Worm (Caenorhabditis elegans): ENCODE data around the gene Y53F4B.23.

Gene Y53F4B.23

ce11 chrII:15089896-15090230 lies 34.4 kb upstream of the Y53F4B.23 start, which contains the start of gene Y53F4B.21:
Gene Y53F4B.21 (plus strand): TSS chrII:15090180.
- TF ChIP-seq ceh-39 (tag; optimal IDR thresholded peaks at IDR 0.05), result no peak

- TF ChIP-seq nhr-76 (tag; optimal IDR thresholded peaks at IDR 0.05), result no peak
- no peak for TF ChIP-seq mep-1 (tag; optimal IDR thresholded peaks at IDR 0.05)
- TF ChIP-seq cnd-1 (tag; optimal IDR thresholded peaks at IDR 0.05), result no peak
- no peak for TF ChIP-seq hlh-1 (tag; optimal IDR thresholded peaks at IDR 0.05)
- no peak for TF ChIP-seq bed-3 (GFP tag; optimal IDR thresholded peaks at IDR 0.05)
- no peak for TF ChIP-seq blmp-1 (tag; optimal IDR thresholded peaks at IDR 0.05)
- no peak for TF ChIP-seq ham-2 (GFP tag; optimal IDR thresholded peaks at IDR 0.05)
- no peak for TF ChIP-seq lin-13 (tag; optimal IDR thresholded peaks at IDR 0.05)
- no peak for TF ChIP-seq flh-1 (GFP tag; optimal IDR thresholded peaks at IDR 0.05)
- no peak for TF ChIP-seq unc-39 (tag; optimal IDR thresholded peaks at IDR 0.05)
- no peak for TF ChIP-seq nhr-28 (tag; optimal IDR thresholded peaks at IDR 0.05)
- no peak for TF ChIP-seq sptf-1 (tag; optimal IDR thresholded peaks at IDR 0.05)
Observed at ce11 chrII:15107184-15107583, 17.1 kb upstream of the Y53F4B.23 start.

DNA sequence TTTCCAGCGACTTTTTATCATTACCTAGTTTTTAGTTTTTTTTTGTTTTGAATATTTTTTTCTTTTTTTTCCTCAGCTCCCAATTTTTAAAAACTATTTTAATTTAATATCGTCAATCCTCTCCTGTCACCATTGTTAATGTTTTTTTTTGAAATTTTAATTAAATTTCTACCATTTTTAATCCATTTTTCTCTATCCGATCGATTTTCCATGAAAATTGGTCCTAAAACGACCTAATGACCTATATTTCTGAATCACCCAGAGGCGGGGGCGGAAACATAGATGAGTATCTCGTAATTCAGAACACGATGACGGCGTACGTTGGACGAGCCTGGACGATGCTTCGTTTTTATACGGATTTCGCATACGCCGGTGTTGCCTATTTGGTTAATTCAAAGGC lies 14.5 kb upstream of the Y53F4B.23 start, which contains the start of gene Y53F4B.39:
Gene Y53F4B.39 (plus strand): TSS at position 301 of the 400 bp plus-strand sequence.
- no peak for TF ChIP-seq cnd-1 (tag; optimal IDR thresholded peaks at IDR 0.05)

ce11 chrII:15111352-15111751 lies 13.0 kb upstream of the Y53F4B.23 start:
- TF ChIP-seq unc-120 (tag; optimal IDR thresholded peaks at IDR 0.05; ENCODE audit: poor library complexity, severe bottlenecking), result no peak
- TF ChIP-seq ceh-43 (GFP tag; optimal IDR thresholded peaks at IDR 0.05), result no peak
- no peak for TF ChIP-seq tbx-8 (GFP tag; optimal IDR thresholded peaks at IDR 0.05)
- no peak for TF ChIP-seq elt-3 (tag; optimal IDR thresholded peaks at IDR 0.05)
- TF ChIP-seq pha-4 (tag; optimal IDR thresholded peaks at IDR 0.05), result no peak
- TF ChIP-seq M03D4.4 (tag; optimal IDR thresholded peaks at IDR 0.05), result no peak
- no peak for TF ChIP-seq ztf-11 (tag; optimal IDR thresholded peaks at IDR 0.05)
- no peak for TF ChIP-seq unc-62 (GFP tag; optimal IDR thresholded peaks at IDR 0.05)
- no peak for TF ChIP-seq flh-1 (GFP tag; optimal IDR thresholded peaks at IDR 0.05)
- no peak for TF ChIP-seq zip-8 (tag; optimal IDR thresholded peaks at IDR 0.05)
- no peak for TF ChIP-seq ham-2 (GFP tag; optimal IDR thresholded peaks at IDR 0.05)
- no peak for TF ChIP-seq ceh-83 (GFP tag; optimal IDR thresholded peaks at IDR 0.05)
- no peak for TF ChIP-seq drap-1 (GFP tag; optimal IDR thresholded peaks at IDR 0.05)
- TF ChIP-seq hlh-1 (tag; optimal IDR thresholded peaks at IDR 0.05), result no peak
- no peak for TF ChIP-seq blmp-1 (tag; optimal IDR thresholded peaks at IDR 0.05)

DNA sequence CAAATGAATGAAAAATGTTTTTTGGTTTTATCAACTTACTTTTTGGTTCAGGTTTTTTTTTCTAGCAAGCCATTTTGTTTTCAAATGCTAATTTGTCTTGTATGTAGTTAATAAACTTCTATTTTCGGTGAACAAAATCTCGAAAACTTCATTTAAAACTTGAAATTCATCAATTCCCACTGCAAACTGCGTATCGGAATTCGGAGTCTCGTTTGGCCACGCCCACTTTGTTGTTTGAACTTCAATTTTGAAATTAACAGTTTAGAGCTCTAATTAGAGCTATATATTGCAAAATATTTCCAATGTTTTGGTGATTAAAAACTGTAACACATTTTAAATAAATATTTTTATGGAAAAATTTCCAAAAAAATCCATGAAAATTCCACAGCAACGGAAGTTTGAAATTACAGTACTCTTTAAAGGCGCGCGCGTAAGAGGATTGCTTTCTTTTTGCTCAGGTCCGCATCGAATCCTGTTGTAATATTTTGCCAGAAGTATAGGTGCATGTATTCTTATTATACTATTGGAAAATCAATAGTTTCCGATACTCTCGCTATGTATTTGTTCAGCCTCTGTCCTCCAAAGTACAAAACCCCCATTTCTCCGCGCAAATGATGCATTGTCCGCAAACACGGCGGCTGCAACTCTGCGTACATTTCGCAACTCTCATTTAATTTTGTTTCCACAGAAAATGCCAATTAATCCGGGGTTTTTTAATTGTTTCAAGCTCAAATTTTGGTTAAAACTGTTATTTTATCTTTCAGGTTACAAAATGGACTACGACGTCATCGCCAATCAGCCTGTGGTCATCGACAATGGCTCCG lies 4.6 kb upstream of the Y53F4B.23 start, which contains the start of gene arp-1:
Gene arp-1 (plus strand): TSS at position 765 of the 824 bp plus-strand sequence.
- peak; percentile 59 for TF ChIP-seq pha-4 (tag; optimal IDR thresholded peaks at IDR 0.05)
- TF ChIP-seq ham-2 (GFP tag; optimal IDR thresholded peaks at IDR 0.05), result no peak
- TF ChIP-seq ces-1 (GFP tag; optimal IDR thresholded peaks at IDR 0.05), result peak; percentile 80
- TF ChIP-seq nhr-237 (tag; optimal IDR thresholded peaks at IDR 0.05), result peak; percentile 42
- TF ChIP-seq flh-1 (GFP tag; optimal IDR thresholded peaks at IDR 0.05), result no peak
- TF ChIP-seq ceh-43 (GFP tag; optimal IDR thresholded peaks at IDR 0.05), result peak; percentile 47
- peak; percentile 19 for TF ChIP-seq lin-13 (tag; optimal IDR thresholded peaks at IDR 0.05)
- TF ChIP-seq lsy-2 (tag; optimal IDR thresholded peaks at IDR 0.05), result peak; percentile 21
- peak; percentile 16 for TF ChIP-seq sptf-1 (tag; optimal IDR thresholded peaks at IDR 0.05)
- TF ChIP-seq mls-2 (tag; optimal IDR thresholded peaks at IDR 0.05), result peak; percentile 15
- TF ChIP-seq mep-1 (tag; optimal IDR thresholded peaks at IDR 0.05), result peak; percentile 59

- no peak for TF ChIP-seq blmp-1 (tag; optimal IDR thresholded peaks at IDR 0.05)
- no peak for TF ChIP-seq elt-1 (tag; optimal IDR thresholded peaks at IDR 0.05; ENCODE audit: borderline replicate concordance, insufficient read depth)
- TF ChIP-seq nhr-28 (tag; optimal IDR thresholded peaks at IDR 0.05), result no peak
Observed at ce11 chrII:15130512-15130911, 6.2 kb downstream of the Y53F4B.23 start, which contains the start of gene Y53F4B.62. Gene Y53F4B.62 (minus strand): TSS chrII:15130612.
